Worm (Caenorhabditis elegans) whole organism, L1 larva: ENCODE measurements around the gene C03A3.9.

Experiments
- C34B4.2 ChIP-seq: sonication (generic microtip); optimal IDR thresholded peaks from 2 replicates; lab custom pipeline; 2017; ENCODE audit warnings: mild to moderate bottlenecking, missing genetic modification characterization, missing compliant biosample characterization
- ama-1 ChIP-seq: fragments of 150-350 bp; optimal IDR thresholded peaks from 2 replicates; lab custom pipeline; 2014
- blmp-1 ChIP-seq: fragments of 150-350 bp; optimal IDR thresholded peaks from 2 replicates; lab custom pipeline; 2014; ENCODE audit warnings: missing biosample characterization, missing genetic modification characterization
- ceh-88 ChIP-seq: fragments of 200-800 bp; sonication (Bioruptor generic); IDR thresholded peaks from 2 replicates; pipeline ENCODE4 v1.3.6; 2022; ENCODE audit warnings: missing genetic modification characterization, missing compliant biosample characterization
- ceh-90 ChIP-seq: sonication (generic microtip); optimal IDR thresholded peaks from 2 replicates; lab custom pipeline; 2016; ENCODE audit warnings: missing genetic modification characterization, missing compliant biosample characterization
- dpl-1 ChIP-seq, 3 experiments: fragments of 150-350 bp in 2 of 3; sonication (generic microtip) in 1 of 3; optimal IDR thresholded peaks; 2 replicates each; lab custom pipeline; 2014 to 2017; ENCODE audit warnings: missing biosample characterization in 3 of 3, missing genetic modification characterization in 3 of 3, missing genetic modification reagents in 3 of 3
- efl-1 ChIP-seq, 4 experiments: fragments of 150-350 bp; optimal IDR thresholded peaks in 3 of 4; peaks in 1 of 4; 1 replicate in 1 of 4; 2 replicates in 3 of 4; lab custom pipeline; 2014; ENCODE audit warnings: missing biosample characterization in 2 of 4, missing genetic modification characterization in 2 of 4, missing genetic modification reagents in 2 of 4
- elt-2 ChIP-seq: sonication (generic microtip); optimal IDR thresholded peaks from 2 replicates; lab custom pipeline; 2016; ENCODE audit warnings: missing genetic modification characterization, mild to moderate bottlenecking, inconsistent platforms, missing compliant biosample characterization, missing genetic modification reagents
- ets-5 ChIP-seq: fragments of 200-800 bp; sonication (Bioruptor generic); IDR thresholded peaks from 2 replicates; pipeline ENCODE4 v1.3.6; 2022; ENCODE audit warnings: missing genetic modification characterization, missing compliant biosample characterization
- fkh-10 ChIP-seq: sonication (generic microtip); optimal IDR thresholded peaks from 2 replicates; lab custom pipeline; 2017; ENCODE audit warnings: missing biosample characterization, missing genetic modification reagents, missing genetic modification characterization
- fos-1 ChIP-seq: fragments of 150-350 bp; optimal IDR thresholded peaks from 2 replicates; lab custom pipeline; 2014; ENCODE audit warnings: missing biosample characterization, missing genetic modification characterization
- hlh-17 ChIP-seq: fragments of 200-800 bp; sonication (Bioruptor generic); optimal IDR thresholded peaks from 2 replicates; lab custom pipeline; 2018; ENCODE audit warnings: missing genetic modification characterization, mild to moderate bottlenecking, missing compliant biosample characterization, moderate library complexity, borderline replicate concordance
- hpl-2 ChIP-seq: fragments of 150-350 bp; optimal IDR thresholded peaks from 2 replicates; lab custom pipeline; 2014; ENCODE audit warnings: missing biosample characterization, missing genetic modification reagents, missing genetic modification characterization
- irx-1 ChIP-seq: sonication (generic microtip); optimal IDR thresholded peaks from 2 replicates; lab custom pipeline; 2016; ENCODE audit warnings: missing genetic modification characterization, missing compliant biosample characterization
- jun-1 ChIP-seq: fragments of 150-350 bp; optimal IDR thresholded peaks from 2 replicates; lab custom pipeline; 2014; ENCODE audit warnings: missing biosample characterization, missing genetic modification reagents, missing genetic modification characterization
- lin-14 ChIP-seq: fragments of 200-800 bp; sonication (Bioruptor generic); optimal IDR thresholded peaks from 2 replicates; lab custom pipeline; 2018; ENCODE audit warnings: mild to moderate bottlenecking, missing genetic modification characterization, moderate library complexity, missing compliant biosample characterization
- lin-35 ChIP-seq, 2 experiments: fragments of 150-350 bp; optimal IDR thresholded peaks; 2 replicates each; lab custom pipeline; 2014; ENCODE audit warnings: missing biosample characterization in 2 of 2, missing genetic modification characterization in 2 of 2, missing genetic modification reagents in 2 of 2
- lin-39 ChIP-seq: fragments of 150-350 bp; optimal IDR thresholded peaks from 2 replicates; lab custom pipeline; 2014; ENCODE audit warnings: missing biosample characterization, missing genetic modification reagents, missing genetic modification characterization
- lsy-2 ChIP-seq, 2 experiments: fragments of 150-350 bp; optimal IDR thresholded peaks; 2 replicates each; lab custom pipeline; 2014; ENCODE audit warnings: missing biosample characterization in 2 of 2, missing genetic modification characterization in 2 of 2
- mab-9 ChIP-seq: fragments of 200-800 bp; sonication (Bioruptor generic); IDR thresholded peaks from 2 replicates; pipeline ENCODE4 v1.3.6; 2022; ENCODE audit warnings: missing genetic modification reagents, missing genetic modification characterization, missing compliant biosample characterization
- nhr-47 ChIP-seq: sonication (generic microtip); optimal IDR thresholded peaks from 2 replicates; lab custom pipeline; 2016; ENCODE audit warnings: mild to moderate bottlenecking, missing genetic modification characterization, moderate library complexity, missing compliant biosample characterization
- nhr-85 ChIP-seq: sonication (generic microtip); peaks from one replicate; lab custom pipeline; 2016; ENCODE audit warnings: missing genetic modification characterization, inconsistent platforms, missing compliant biosample characterization
- pag-3 ChIP-seq: sonication (generic microtip); optimal IDR thresholded peaks from 2 replicates; lab custom pipeline; 2017; ENCODE audit warnings: missing genetic modification characterization, mild to moderate bottlenecking, missing compliant biosample characterization, antibody characterized with exemption, borderline replicate concordance; ENCODE audit not compliant: insufficient read depth
- pax-3 ChIP-seq: fragments of 200-800 bp; sonication (Bioruptor generic); optimal IDR thresholded peaks from 2 replicates; lab custom pipeline; 2018; ENCODE audit warnings: mild to moderate bottlenecking, missing genetic modification characterization, moderate library complexity, missing compliant biosample characterization
- pqm-1 ChIP-seq: sonication (generic microtip); optimal IDR thresholded peaks from 3 replicates; lab custom pipeline; 2017; ENCODE audit warnings: missing biosample characterization, missing genetic modification characterization
- rnt-1 ChIP-seq: sonication (generic microtip); optimal IDR thresholded peaks from 2 replicates; lab custom pipeline; 2016; ENCODE audit warnings: mild to moderate bottlenecking, missing genetic modification characterization, moderate library complexity, missing compliant biosample characterization
- skn-1 ChIP-seq: fragments of 150-350 bp; optimal IDR thresholded peaks from 2 replicates; lab custom pipeline; 2014; ENCODE audit warnings: missing biosample characterization, missing genetic modification characterization
- sptf-1 ChIP-seq: fragments of 150-350 bp; optimal IDR thresholded peaks from 2 replicates; lab custom pipeline; 2014; ENCODE audit warnings: missing biosample characterization, missing genetic modification characterization
- unc-30 ChIP-seq: sonication (generic microtip); optimal IDR thresholded peaks from 2 replicates; lab custom pipeline; 2017; ENCODE audit warnings: missing biosample characterization, missing genetic modification characterization
- unc-86 ChIP-seq: sonication (generic microtip); optimal IDR thresholded peaks from 2 replicates; lab custom pipeline; 2016; ENCODE audit warnings: missing genetic modification characterization, missing compliant biosample characterization
- unc-98 ChIP-seq: fragments of 200-800 bp; sonication (Bioruptor generic); IDR thresholded peaks from 2 replicates; pipeline ENCODE4 v1.3.6; 2022; ENCODE audit warnings: missing genetic modification characterization, missing compliant biosample characterization
- zag-1 ChIP-seq: fragments of 150-350 bp; optimal IDR thresholded peaks from 2 replicates; lab custom pipeline; 2014; ENCODE audit warnings: missing biosample characterization, missing genetic modification characterization
- ztf-11 ChIP-seq, 2 experiments: sonication (generic microtip); optimal IDR thresholded peaks; 2 replicates each; lab custom pipeline; 2016 to 2017; ENCODE audit warnings: missing genetic modification characterization in 2 of 2, missing biosample characterization in 1 of 2, missing compliant biosample characterization in 1 of 2

The C03A3.9 gene

DNA sequence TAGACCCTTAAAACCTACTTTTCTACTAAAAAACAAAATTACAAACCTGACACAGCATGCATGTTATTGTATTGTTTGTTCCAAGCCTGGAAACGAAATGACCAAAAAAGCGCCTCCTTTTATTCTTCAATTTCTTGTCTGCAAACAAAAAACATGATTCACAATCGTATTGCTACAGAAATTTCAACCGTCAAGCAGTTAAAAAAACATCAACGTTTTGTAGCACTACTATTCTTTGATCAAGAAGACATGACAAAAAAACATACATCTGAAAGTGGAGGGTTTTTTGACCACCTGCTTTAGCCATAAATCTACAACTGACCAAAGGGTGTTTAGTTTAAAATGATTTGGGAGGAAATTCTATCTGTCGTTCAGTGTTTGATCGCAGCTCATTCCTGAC, 14.3 kb downstream of the C03A3.9 start, which contains the start of gene F38B2.6:
F38B2.6 (minus strand) TSS at position 101 of the 400 bp plus-strand sequence.
- TF ChIP-seq ceh-88 (GFP tag; lab: Robert Waterston, UW) (no peak), unc-30 (tag; lab: Kevin White, UChicago) (no peak), nhr-47 (tag; lab: Kevin White, UChicago) (no peak)

ce11 chrX:11286246-11286645, 19.4 kb downstream of the C03A3.9 start, which contains the start of gene F38B2.3:
TSS of gene F38B2.3 (minus strand) at chrX:11286346.
- no peak for TF ChIP-seq C34B4.2 (tag; lab: Kevin White, UChicago)
- TF ChIP-seq pqm-1 (tag; lab: Kevin White, UChicago) = no peak
- TF ChIP-seq mab-9 (GFP tag; lab: Robert Waterston, UW) = no peak
- TF ChIP-seq pax-3 (tag; lab: Kevin White, UChicago) = no peak
- no peak for TF ChIP-seq skn-1 (tag; lab: Kevin White, UChicago)
- TF ChIP-seq fos-1 (tag; lab: Kevin White, UChicago) = no peak
- no peak for TF ChIP-seq irx-1 (tag; lab: Kevin White, UChicago)
- TF ChIP-seq zag-1 (tag; lab: Kevin White, UChicago) = no peak
- TF ChIP-seq fkh-10 = no peak
- TF ChIP-seq ceh-90 (tag; lab: Kevin White, UChicago) = no peak

DNA sequence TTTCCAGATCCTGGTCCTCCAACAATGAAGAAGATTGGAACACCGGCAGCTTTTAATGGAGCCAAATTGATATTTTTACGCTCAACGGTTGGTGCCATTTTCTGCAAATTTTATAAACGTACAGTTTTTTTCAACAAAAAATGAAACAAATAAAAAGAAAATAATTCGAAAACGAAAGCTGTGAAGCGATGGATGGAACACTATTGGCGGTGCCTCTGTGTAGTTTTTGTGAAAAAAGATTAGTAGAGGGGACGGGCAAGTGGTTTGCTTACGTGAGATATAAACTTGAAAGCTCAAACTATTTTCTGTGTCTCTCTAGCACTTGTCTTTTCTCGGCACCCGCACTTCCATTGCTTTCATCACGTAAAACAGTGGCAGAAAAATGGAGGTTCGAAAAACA, 20.8 kb downstream of the C03A3.9 start, which contains the start of gene F38B2.4:
F38B2.4 (minus strand) TSS at position 101 of the 400 bp plus-strand sequence.
- TF ChIP-seq nhr-85 (tag; lab: Kevin White, UChicago) (peak; percentile 24), efl-1 (optimal IDR thresholded peaks at IDR 0.05; lab: Kevin White, UChicago) (no peak), efl-1 (GFP tag; optimal IDR thresholded peaks at IDR 0.05 in 1 of 2; lab: Kevin White, UChicago) (no peak), lin-14 (GFP tag; lab: Kevin White, UChicago) (peak; percentile 62), rnt-1 (tag; lab: Kevin White, UChicago) (peak; percentile 17), ets-5 (GFP tag; lab: Robert Waterston, UW) (no peak), C34B4.2 (tag; lab: Kevin White, UChicago) (no peak), skn-1 (tag; lab: Kevin White, UChicago) (no peak), jun-1 (no peak), hlh-17 (no peak), blmp-1 (tag; lab: Kevin White, UChicago) (no peak), dpl-1 (GFP tag; optimal IDR thresholded peaks at IDR 0.05; lab: Kevin White, UChicago) (no peak), pag-3 (tag; lab: Kevin White, UChicago) (peak; percentile 37), unc-86 (tag; lab: Kevin White, UChicago) (no peak), hpl-2 (GFP tag; lab: Kevin White, UChicago) (no peak), unc-98 (GFP tag; lab: Robert Waterston, UW) (no peak), lin-35 (GFP tag; optimal IDR thresholded peaks at IDR 0.05; lab: Kevin White, UChicago) (no peak), sptf-1 (no peak), ama-1 (lab: Kevin White, UChicago) (no peak), lin-39 (tag; lab: Kevin White, UChicago) (no peak)

DNA sequence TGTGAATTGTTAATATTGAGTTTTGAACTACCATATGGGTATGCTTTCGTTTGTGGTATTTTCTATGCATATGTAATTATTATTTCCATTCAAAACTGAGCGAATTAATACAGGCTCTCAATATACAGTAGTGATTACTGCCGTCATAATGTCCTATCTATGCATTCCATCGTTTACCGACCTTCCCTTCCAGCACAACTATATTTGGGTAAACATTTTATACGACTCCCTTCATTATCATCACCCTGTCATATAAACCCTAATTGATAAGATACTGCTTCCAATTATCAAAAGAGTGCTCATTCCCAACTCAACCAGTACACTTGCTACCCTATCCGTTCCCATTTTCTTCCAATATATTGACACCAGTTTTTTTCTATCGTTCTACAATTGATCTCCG, 23.1 kb downstream of the C03A3.9 start:
- peak; percentile 53 for TF ChIP-seq elt-2
- TF ChIP-seq lsy-2 (tag; optimal IDR thresholded peaks at IDR 0.05; lab: Kevin White, UChicago) = no peak
- TF ChIP-seq, all 84 proteins: peak for 1

DNA sequence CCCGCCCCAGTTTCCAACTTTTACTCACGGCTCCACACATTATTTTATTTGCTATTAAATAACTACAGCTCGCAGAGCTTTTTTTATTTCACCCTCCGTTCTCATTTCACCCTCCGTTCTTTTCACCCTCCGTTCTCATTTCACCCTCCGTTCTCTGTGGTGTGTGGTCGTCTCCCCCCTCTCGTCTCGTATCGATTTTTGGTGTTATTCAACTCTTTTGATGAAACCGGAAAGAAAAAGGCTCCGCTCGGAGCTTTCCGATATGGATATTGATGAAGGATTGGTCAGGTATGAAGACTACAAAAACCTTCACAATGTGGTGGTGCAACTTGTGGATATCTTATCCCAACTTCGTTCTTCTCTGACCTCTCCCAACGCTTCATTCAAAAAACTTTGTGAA, 23.7 kb downstream of the C03A3.9 start:
- TF ChIP-seq ztf-11 (tag; optimal IDR thresholded peaks at IDR 0.05; lab: Kevin White, UChicago) (no peak), efl-1 (optimal IDR thresholded peaks at IDR 0.05; lab: Kevin White, UChicago) (no peak), efl-1 (GFP tag; optimal IDR thresholded peaks at IDR 0.05 in 1 of 2; lab: Kevin White, UChicago) (no peak)
